Worm (Caenorhabditis elegans) whole organism, late embryonic: ENCODE results near the gene D2023.4.

Source experiments
- ama-1 ChIP-seq: fragments of 150-350 bp; optimal IDR thresholded peaks from 2 replicates; lab custom pipeline; 2014
- elt-2 ChIP-seq: sonication (generic microtip); optimal IDR thresholded peaks from 2 replicates; lab custom pipeline; 2016; ENCODE audit warnings: missing genetic modification reagents, missing genetic modification characterization, missing compliant biosample characterization
- hlh-8 ChIP-seq: sonication (generic microtip); optimal IDR thresholded peaks from 2 replicates; lab custom pipeline; 2016; ENCODE audit warnings: missing genotype, missing genetic modification characterization, missing compliant biosample characterization
- nhr-11 ChIP-seq: fragments of 150-350 bp; optimal IDR thresholded peaks from 2 replicates; lab custom pipeline; 2014; ENCODE audit warnings: missing biosample characterization, missing genetic modification characterization
- rnt-1 ChIP-seq: sonication (generic microtip); optimal IDR thresholded peaks from 2 replicates; lab custom pipeline; 2016; ENCODE audit warnings: missing genetic modification characterization, missing compliant biosample characterization
- unc-55 ChIP-seq: sonication (generic microtip); optimal IDR thresholded peaks from 2 replicates; lab custom pipeline; 2017; ENCODE audit warnings: missing biosample characterization, missing genetic modification reagents, missing genetic modification characterization
- zip-5 ChIP-seq: sonication (generic microtip); optimal IDR thresholded peaks from 2 replicates; lab custom pipeline; 2016; ENCODE audit warnings: missing genetic modification characterization, missing compliant biosample characterization

- TF ChIP-seq ama-1 (lab: Kevin White, UChicago) (no peak), elt-2 (no peak), zip-5 (tag; lab: Kevin White, UChicago) (no peak), hlh-8 (no peak), nhr-11 (tag; lab: Kevin White, UChicago) (no peak), rnt-1 (tag; lab: Kevin White, UChicago) (no peak), unc-55 (GFP tag; lab: Kevin White, UChicago) (no peak)
Measured at ce11 chrV:11796343-11796742, 29.2 kb downstream of the D2023.4 start.
